Worm (Caenorhabditis elegans): Measurements from ENCODE around the gene cyp-13A10.

Gene cyp-13A10

DNA sequence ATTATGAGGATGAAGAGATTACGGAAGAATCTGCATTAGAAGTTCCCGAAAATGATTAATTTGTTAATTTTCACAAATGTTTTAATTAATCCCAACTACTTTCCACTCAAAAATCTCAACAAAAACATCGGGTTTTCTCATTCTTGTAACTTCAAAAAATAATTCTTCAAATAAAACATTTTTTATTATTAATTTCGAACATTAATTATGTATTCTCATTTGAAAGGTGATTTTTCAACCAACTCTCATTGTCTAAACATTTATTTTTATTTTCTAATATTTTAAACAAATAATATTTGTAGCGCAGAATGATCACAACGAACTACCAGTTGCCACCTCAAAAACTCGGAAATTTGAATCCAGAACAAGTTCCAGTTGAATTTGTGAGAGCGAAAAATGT lies 8.6 kb upstream of the cyp-13A10 start, which contains the start of gene ZK1320.7:
TSS of gene ZK1320.7 (plus strand) at position 301 of the 400 bp plus-strand sequence.
- TF ChIP-seq Y67H2A.10 (GFP tag; conservative IDR thresholded peaks at IDR 0.05) (no peak), F39B2.1 (GFP tag; IDR thresholded peaks at IDR 0.05) (no peak), ztf-3 (GFP tag; optimal IDR thresholded peaks at IDR 0.05) (no peak), F57A8.1 (GFP tag; optimal IDR thresholded peaks at IDR 0.05) (no peak), B0019.2 (GFP tag; conservative IDR thresholded peaks at IDR 0.05) (no peak), lsl-1 (GFP tag; optimal IDR thresholded peaks at IDR 0.05) (no peak), hmg-20 (GFP tag; IDR thresholded peaks at IDR 0.05) (no peak), somi-1 (GFP tag; optimal IDR thresholded peaks at IDR 0.05) (no peak), hmg-1.2 (GFP tag; IDR thresholded peaks at IDR 0.05) (no peak), Y53F4B.3 (GFP tag; IDR thresholded peaks at IDR 0.05) (no peak), zim-3 (tag; optimal IDR thresholded peaks at IDR 0.05) (no peak), pbrm-1 (GFP tag; IDR thresholded peaks at IDR 0.05) (no peak)

DNA sequence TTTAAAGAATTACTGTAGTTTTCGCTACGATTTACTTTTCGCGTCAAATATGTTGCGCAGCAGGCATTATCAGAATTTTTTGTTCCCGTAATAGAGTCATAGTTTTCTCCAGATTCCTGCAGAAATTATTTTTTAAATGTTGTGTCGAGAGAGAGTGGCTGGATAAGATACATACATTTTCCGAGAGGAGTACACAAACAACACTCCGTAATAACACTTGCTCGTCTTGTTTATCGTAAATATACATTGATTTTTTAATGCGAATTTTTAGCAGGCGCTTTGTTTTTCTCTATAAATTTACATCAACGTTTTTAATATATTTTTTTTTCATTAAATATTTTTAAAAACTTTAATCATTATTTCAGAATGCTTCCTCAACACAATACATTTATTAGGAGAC lies 6.3 kb upstream of the cyp-13A10 start, which contains the start of gene taf-8:
TSS of gene taf-8 (plus strand) at position 360 of the 400 bp plus-strand sequence.
- TF ChIP-seq attf-3 (GFP tag; conservative IDR thresholded peaks at IDR 0.05) = peak; percentile 95
- TF ChIP-seq hmg-1.2 (GFP tag; IDR thresholded peaks at IDR 0.05) = peak; percentile 16; the same call in 1 of the 2 replicates
- peak; percentile 73 for TF ChIP-seq lsl-1 (GFP tag; optimal IDR thresholded peaks at IDR 0.05)
- no peak for TF ChIP-seq rpc-1 (optimal IDR thresholded peaks at IDR 0.05)
- TF ChIP-seq rpc-1 (tag; optimal IDR thresholded peaks at IDR 0.05) = no peak
- no peak for TF ChIP-seq hlh-12 (tag; optimal IDR thresholded peaks at IDR 0.05)
- no peak for TF ChIP-seq F33H1.4 (GFP tag; IDR thresholded peaks at IDR 0.05)
- TF ChIP-seq F52B5.7 (tag; optimal IDR thresholded peaks at IDR 0.05) = no peak
- no peak for TF ChIP-seq him-1 (tag; optimal IDR thresholded peaks at IDR 0.05)

DNA sequence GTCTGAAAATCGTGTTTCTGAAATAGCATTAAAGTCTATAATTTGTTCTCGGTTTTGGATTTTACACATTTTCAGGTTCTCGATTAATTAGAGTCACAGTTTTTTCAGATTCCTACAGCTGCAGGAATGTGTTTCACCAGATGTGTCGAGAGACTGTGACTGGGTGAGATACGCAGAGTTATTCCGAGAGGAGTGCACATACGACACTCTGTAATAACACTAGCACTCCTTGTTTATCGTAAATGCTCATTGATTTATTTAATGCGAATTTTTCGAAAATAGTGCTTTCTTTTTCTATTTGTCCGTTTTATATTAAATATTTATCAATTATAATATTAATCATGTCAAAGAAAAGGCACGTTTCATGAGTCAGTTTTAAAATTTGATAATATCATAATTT lies 4.7 kb upstream of the cyp-13A10 start, which contains the start of gene ZK1320.11:
TSS of gene ZK1320.11 (plus strand) at position 243 of the 400 bp plus-strand sequence.
- TF ChIP-seq egl-44 (GFP tag; IDR thresholded peaks at IDR 0.05) (no peak), hlh-26 (GFP tag; conservative IDR thresholded peaks at IDR 0.05) (no peak), Y67H2A.10 (GFP tag; conservative IDR thresholded peaks at IDR 0.05) (no peak), hmg-1.2 (GFP tag; IDR thresholded peaks at IDR 0.05) (peak; percentile 88), fkh-3 (tag; optimal IDR thresholded peaks at IDR 0.05) (no peak), ccch-3 (GFP tag; optimal IDR thresholded peaks at IDR 0.05) (no peak), ceh-79 (tag; optimal IDR thresholded peaks at IDR 0.05) (no peak), attf-3 (GFP tag; conservative IDR thresholded peaks at IDR 0.05) (0 out of 2 replicates have a peak, but pooled peaks have one; percentile 11)

ce11 chrII:9665577-9665976 lies 2.9 kb upstream of the cyp-13A10 start, which contains the start of gene ZK1320.5:
TSS of gene ZK1320.5 (minus strand) at chrII:9665677.
- no peak for TF ChIP-seq cebp-2 (GFP tag; IDR thresholded peaks at IDR 0.05)
- TF ChIP-seq T07F8.4 (tag; optimal IDR thresholded peaks at IDR 0.05) = no peak
- TF ChIP-seq D2030.7 (GFP tag; IDR thresholded peaks at IDR 0.05) = no peak
- TF ChIP-seq let-607 (tag; optimal IDR thresholded peaks at IDR 0.05) = no peak
- TF ChIP-seq dox-1 (GFP tag; IDR thresholded peaks at IDR 0.05) = no peak
- TF ChIP-seq B0261.1 (tag; optimal IDR thresholded peaks at IDR 0.05) = no peak

- TF ChIP-seq fkh-3 (tag; optimal IDR thresholded peaks at IDR 0.05) (no peak), F55B11.4 (tag; optimal IDR thresholded peaks at IDR 0.05; ENCODE audit: borderline replicate concordance, insufficient read depth) (no peak), F33H1.4 (GFP tag; IDR thresholded peaks at IDR 0.05) (no peak), egl-44 (GFP tag; IDR thresholded peaks at IDR 0.05) (no peak), B0019.2 (GFP tag; conservative IDR thresholded peaks at IDR 0.05) (no peak), ets-4 (GFP tag; optimal IDR thresholded peaks at IDR 0.05) (no peak), Y53F4B.3 (GFP tag; IDR thresholded peaks at IDR 0.05) (no peak), hmg-20 (GFP tag; IDR thresholded peaks at IDR 0.05) (no peak), C17E4.6 (GFP tag; IDR thresholded peaks at IDR 0.05) (no peak), hsf-1 (GFP tag; IDR thresholded peaks at IDR 0.05) (no peak), sdz-38 (tag; optimal IDR thresholded peaks at IDR 0.05) (no peak), akir-1 (GFP tag; optimal IDR thresholded peaks at IDR 0.05) (no peak), tlf-1 (GFP tag; optimal IDR thresholded peaks at IDR 0.05) (no peak), lag-1 (GFP tag; IDR thresholded peaks at IDR 0.05) (no peak), mcd-1 (GFP tag; IDR thresholded peaks at IDR 0.05) (no peak), ztf-18 (tag; optimal IDR thresholded peaks at IDR 0.05) (no peak), zim-3 (tag; optimal IDR thresholded peaks at IDR 0.05) (no peak)
Measured at ce11 chrII:9662160-9662559, 524 bp downstream of the cyp-13A10 start.

Data from whole organism, young adult.